Fruit fly (Drosophila melanogaster) whole organism, embryonic: ENCODE measurements around the gene EMC5.

ENCODE experiments used
- Atf-2 ChIP-seq: fragments of 200-800 bp; sonication (Bioruptor generic); optimal IDR thresholded peaks from 2 replicates; lab custom pipeline; 2016; ENCODE audit warnings: missing biosample characterization, missing genetic modification characterization
- CG10147 ChIP-seq: fragments of 200-800 bp; sonication (Bioruptor generic); optimal IDR thresholded peaks from 2 replicates; lab custom pipeline; 2019; ENCODE audit warnings: missing biosample characterization, mild to moderate bottlenecking, missing genetic modification characterization, moderate library complexity
- CG10209 ChIP-seq: fragments of 200-800 bp; sonication (Bioruptor generic); optimal IDR thresholded peaks from 3 replicates; lab custom pipeline; 2017; ENCODE audit warnings: missing biosample characterization, mild to moderate bottlenecking, missing genetic modification characterization, missing genetic modification reagents
- CG1233 ChIP-seq: fragments of 200-800 bp; sonication (Bioruptor generic); optimal IDR thresholded peaks from 4 replicates; lab custom pipeline; 2018; ENCODE audit warnings: missing biosample characterization, mild to moderate bottlenecking, missing genetic modification characterization
- CG13424 ChIP-seq: fragments of 200-800 bp; sonication (Bioruptor generic); optimal IDR thresholded peaks from 2 replicates; lab custom pipeline; 2019; ENCODE audit warnings: missing biosample characterization, mild to moderate bottlenecking, missing genetic modification characterization, moderate library complexity
- CG14441 ChIP-seq: fragments of 200-800 bp; sonication (Bioruptor generic); IDR thresholded peaks from 2 replicates; pipeline ENCODE4 v1.3.6; 2022; ENCODE audit warnings: missing biosample characterization, missing genetic modification characterization
- CG15479 ChIP-seq: fragments of 200-800 bp; sonication (Bioruptor generic); optimal IDR thresholded peaks from 3 replicates; lab custom pipeline; 2019; ENCODE audit warnings: missing biosample characterization, mild to moderate bottlenecking, missing genetic modification characterization, moderate library complexity
- CG17186 ChIP-seq: fragments of 200-800 bp; sonication (Bioruptor generic); optimal IDR thresholded peaks from 3 replicates; lab custom pipeline; 2017; ENCODE audit warnings: missing biosample characterization, missing genetic modification reagents, missing genetic modification characterization
- CG17802 ChIP-seq: fragments of 200-800 bp; sonication (Bioruptor generic); optimal IDR thresholded peaks from 2 replicates; lab custom pipeline; 2018; ENCODE audit warnings: missing biosample characterization, mild to moderate bottlenecking, missing genetic modification characterization, moderate library complexity
- CG2116 ChIP-seq: fragments of 200-800 bp; sonication (Bioruptor generic); optimal IDR thresholded peaks from 3 replicates; lab custom pipeline; 2018; ENCODE audit warnings: missing biosample characterization, mild to moderate bottlenecking, missing genetic modification characterization
- CG2199 ChIP-seq: fragments of 200-800 bp; sonication (Bioruptor generic); IDR thresholded peaks from 3 replicates; pipeline ENCODE4 v1.3.6; 2022; ENCODE audit warnings: missing biosample characterization, missing genetic modification characterization
- CG2712 ChIP-seq: fragments of 200-800 bp; optimal IDR thresholded peaks from 3 replicates; lab custom pipeline; 2019; ENCODE audit warnings: missing biosample characterization, mild to moderate bottlenecking, missing genetic modification characterization, moderate library complexity
- CG34422 ChIP-seq: fragments of 200-800 bp; sonication (Bioruptor generic); IDR thresholded peaks from 3 replicates; pipeline ENCODE4 v1.3.6; 2022; ENCODE audit warnings: missing biosample characterization, missing genetic modification characterization
- CG4424 ChIP-seq: fragments of 200-800 bp; sonication (Bioruptor generic); optimal IDR thresholded peaks from 3 replicates; lab custom pipeline; 2016; ENCODE audit warnings: missing biosample characterization, missing genetic modification characterization
- CG4730 ChIP-seq: fragments of 200-800 bp; sonication (Bioruptor generic); IDR thresholded peaks from 2 replicates; pipeline ENCODE4 v1.3.6; 2022; ENCODE audit warnings: missing biosample characterization, missing genetic modification characterization
- CG6175 ChIP-seq: fragments of 200-800 bp; sonication (Bioruptor generic); IDR thresholded peaks from 3 replicates; pipeline ENCODE4 v1.3.6; 2022; ENCODE audit warnings: missing biosample characterization, missing genetic modification characterization
- CG6765 ChIP-seq: fragments of 200-800 bp; sonication (Bioruptor generic); optimal IDR thresholded peaks from 3 replicates; lab custom pipeline; 2017; ENCODE audit warnings: missing biosample characterization, mild to moderate bottlenecking, missing genetic modification characterization
- CG6791 ChIP-seq: fragments of 200-800 bp; sonication (Bioruptor generic); IDR thresholded peaks from 3 replicates; pipeline ENCODE4 v1.3.6; 2022; ENCODE audit warnings: missing biosample characterization, missing genetic modification characterization; ENCODE audit not compliant: partially characterized antibody
- CG9797 ChIP-seq: fragments of 200-800 bp; sonication (Bioruptor generic); optimal IDR thresholded peaks from 3 replicates; lab custom pipeline; 2018; ENCODE audit warnings: missing biosample characterization, mild to moderate bottlenecking, missing genetic modification characterization
- CG9932 ChIP-seq: fragments of 200-800 bp; sonication (Bioruptor generic); IDR thresholded peaks from 2 replicates; pipeline ENCODE4 v1.3.6; 2022; ENCODE audit warnings: missing biosample characterization, missing genetic modification characterization
- CTCF ChIP-seq: fragments of 200-800 bp; sonication (Bioruptor generic); optimal IDR thresholded peaks from 2 replicates; lab custom pipeline; 2017; ENCODE audit warnings: missing biosample characterization, mild to moderate bottlenecking, missing genetic modification characterization, moderate library complexity
- CoRest ChIP-seq: fragments of 200-800 bp; sonication (Bioruptor generic); optimal IDR thresholded peaks from 3 replicates; lab custom pipeline; 2018; ENCODE audit warnings: missing biosample characterization, mild to moderate bottlenecking, missing genetic modification characterization, moderate library complexity
- E2f2 ChIP-seq: fragments of 200-800 bp; sonication (Bioruptor generic); IDR thresholded peaks from 2 replicates; pipeline ENCODE4 v1.3.6; 2022; ENCODE audit warnings: missing biosample characterization, missing genetic modification characterization
- Fer2 ChIP-seq: fragments of 200-800 bp; sonication (Bioruptor generic); optimal IDR thresholded peaks from 2 replicates; lab custom pipeline; 2018; ENCODE audit warnings: missing biosample characterization, mild to moderate bottlenecking, missing genetic modification characterization, moderate library complexity
- H2.0 ChIP-seq: fragments of 200-800 bp; sonication (Bioruptor generic); IDR thresholded peaks from 2 replicates; pipeline ENCODE4 v1.3.6; 2022; ENCODE audit warnings: missing biosample characterization, missing genetic modification characterization
- HLH3B ChIP-seq: fragments of 200-800 bp; sonication (Bioruptor generic); IDR thresholded peaks from 2 replicates; pipeline ENCODE4 v1.3.6; 2022; ENCODE audit warnings: missing biosample characterization, missing genetic modification characterization
- HLH54F ChIP-seq: fragments of 200-800 bp; sonication (Bioruptor generic); optimal IDR thresholded peaks from 3 replicates; lab custom pipeline; 2016; ENCODE audit warnings: missing biosample characterization, missing genetic modification characterization
- Hand ChIP-seq: fragments of 200-800 bp; sonication (Bioruptor generic); optimal IDR thresholded peaks from 2 replicates; lab custom pipeline; 2017; ENCODE audit warnings: mild to moderate bottlenecking, missing biosample characterization, missing genetic modification reagents, missing genetic modification characterization
- Hr39 ChIP-seq: fragments of >200 bp; optimal IDR thresholded peaks from 2 replicates; lab custom pipeline; 2017
- Hr51 ChIP-seq, 2 experiments: fragments of 200-800 bp; sonication (Bioruptor generic); optimal IDR thresholded peaks; 2 replicates in 1 of 2; 3 replicates in 1 of 2; lab custom pipeline; 2016 to 2018; ENCODE audit warnings: missing biosample characterization in 2 of 2, missing genetic modification characterization in 2 of 2, mild to moderate bottlenecking in 1 of 2, moderate library complexity in 1 of 2
- MBD-R2 ChIP-seq: fragments of 200-800 bp; sonication (Bioruptor generic); IDR thresholded peaks from 2 replicates; pipeline ENCODE4 v1.3.6; 2022; ENCODE audit warnings: missing biosample characterization, missing genetic modification characterization
- Oli ChIP-seq: fragments of 200-800 bp; sonication (Bioruptor generic); optimal IDR thresholded peaks from 2 replicates; lab custom pipeline; 2018; ENCODE audit warnings: missing biosample characterization, mild to moderate bottlenecking, missing genetic modification characterization, moderate library complexity
- Six4 ChIP-seq: fragments of 200-800 bp; sonication (Bioruptor generic); optimal IDR thresholded peaks from 2 replicates; lab custom pipeline; 2016; ENCODE audit warnings: missing biosample characterization, missing genetic modification characterization
- ac ChIP-seq: fragments of 200-800 bp; sonication (Bioruptor generic); optimal IDR thresholded peaks from 3 replicates; lab custom pipeline; 2017; ENCODE audit warnings: missing biosample characterization, mild to moderate bottlenecking, missing genetic modification characterization
- az2 ChIP-seq: fragments of 200-800 bp; sonication (Bioruptor generic); optimal IDR thresholded peaks from 3 replicates; lab custom pipeline; 2016; ENCODE audit warnings: missing biosample characterization, missing genetic modification characterization
- croc ChIP-seq: fragments of 200-800 bp; sonication (Bioruptor generic); conservative IDR thresholded peaks from 3 replicates; pipeline ENCODE4 v1.3.6; 2022; ENCODE audit warnings: missing biosample characterization, missing genetic modification characterization
- crp ChIP-seq, 2 experiments: fragments of 200-800 bp; sonication (Bioruptor generic); optimal IDR thresholded peaks; 2 replicates in 1 of 2; 3 replicates in 1 of 2; lab custom pipeline; 2017; ENCODE audit warnings: missing biosample characterization in 2 of 2, missing genetic modification characterization in 2 of 2, mild to moderate bottlenecking in 1 of 2, moderate library complexity in 1 of 2
- gfzf ChIP-seq: fragments of 200-800 bp; sonication (Bioruptor generic); optimal IDR thresholded peaks from 2 replicates; lab custom pipeline; 2016; ENCODE audit warnings: missing biosample characterization, mild to moderate bottlenecking, missing genetic modification characterization, moderate library complexity
- grau ChIP-seq: fragments of 200-800 bp; optimal IDR thresholded peaks from 3 replicates; lab custom pipeline; 2019; ENCODE audit warnings: missing biosample characterization, mild to moderate bottlenecking, missing genetic modification characterization, moderate library complexity
- hkb ChIP-seq, 2 experiments: fragments of 200-800 bp in 1 of 2; fragments of >200 bp in 1 of 2; sonication (Bioruptor generic) in 1 of 2; IDR thresholded peaks in 1 of 2; optimal IDR thresholded peaks in 1 of 2; 2 replicates each; pipeline versions ENCODE4 v1.3.6 to Lab custom; 2017 to 2022; ENCODE audit warnings: missing biosample characterization in 1 of 2, missing genetic modification characterization in 1 of 2
- luna ChIP-seq: fragments of 200-800 bp; sonication (Bioruptor generic); optimal IDR thresholded peaks from 2 replicates; lab custom pipeline; 2016; ENCODE audit warnings: missing biosample characterization, missing genetic modification characterization
- nerfin-1 ChIP-seq: fragments of 200-800 bp; sonication (Bioruptor generic); optimal IDR thresholded peaks from 3 replicates; lab custom pipeline; 2019; ENCODE audit warnings: missing biosample characterization, mild to moderate bottlenecking, missing genetic modification characterization, moderate library complexity
- nom ChIP-seq: fragments of 200-800 bp; sonication (Bioruptor generic); optimal IDR thresholded peaks from 2 replicates; lab custom pipeline; 2017; ENCODE audit warnings: missing biosample characterization, missing genetic modification characterization, mild to moderate bottlenecking, moderate library complexity, missing genetic modification reagents
- org-1 ChIP-seq: fragments of 200-800 bp; sonication (Bioruptor generic); optimal IDR thresholded peaks from 2 replicates; lab custom pipeline; 2017; ENCODE audit warnings: missing biosample characterization, missing genetic modification characterization
- so ChIP-seq: fragments of 200-800 bp; sonication (Bioruptor generic); IDR thresholded peaks from 3 replicates; pipeline ENCODE4 v1.3.6; 2022; ENCODE audit warnings: missing biosample characterization, missing genetic modification characterization
- sob ChIP-seq: fragments of 200-800 bp; sonication (Bioruptor generic); IDR thresholded peaks from 2 replicates; pipeline ENCODE4 v1.3.6; 2022; ENCODE audit warnings: missing biosample characterization, missing genetic modification characterization
- stwl ChIP-seq: fragments of 200-800 bp; sonication (Bioruptor generic); optimal IDR thresholded peaks from 3 replicates; lab custom pipeline; 2018; ENCODE audit warnings: missing biosample characterization, mild to moderate bottlenecking, missing genetic modification characterization, moderate library complexity
- wek ChIP-seq: fragments of 200-800 bp; sonication (Bioruptor generic); optimal IDR thresholded peaks from 3 replicates; lab custom pipeline; 2018; ENCODE audit warnings: missing biosample characterization, mild to moderate bottlenecking, missing genetic modification characterization, moderate library complexity

EMC5 gene

DNA sequence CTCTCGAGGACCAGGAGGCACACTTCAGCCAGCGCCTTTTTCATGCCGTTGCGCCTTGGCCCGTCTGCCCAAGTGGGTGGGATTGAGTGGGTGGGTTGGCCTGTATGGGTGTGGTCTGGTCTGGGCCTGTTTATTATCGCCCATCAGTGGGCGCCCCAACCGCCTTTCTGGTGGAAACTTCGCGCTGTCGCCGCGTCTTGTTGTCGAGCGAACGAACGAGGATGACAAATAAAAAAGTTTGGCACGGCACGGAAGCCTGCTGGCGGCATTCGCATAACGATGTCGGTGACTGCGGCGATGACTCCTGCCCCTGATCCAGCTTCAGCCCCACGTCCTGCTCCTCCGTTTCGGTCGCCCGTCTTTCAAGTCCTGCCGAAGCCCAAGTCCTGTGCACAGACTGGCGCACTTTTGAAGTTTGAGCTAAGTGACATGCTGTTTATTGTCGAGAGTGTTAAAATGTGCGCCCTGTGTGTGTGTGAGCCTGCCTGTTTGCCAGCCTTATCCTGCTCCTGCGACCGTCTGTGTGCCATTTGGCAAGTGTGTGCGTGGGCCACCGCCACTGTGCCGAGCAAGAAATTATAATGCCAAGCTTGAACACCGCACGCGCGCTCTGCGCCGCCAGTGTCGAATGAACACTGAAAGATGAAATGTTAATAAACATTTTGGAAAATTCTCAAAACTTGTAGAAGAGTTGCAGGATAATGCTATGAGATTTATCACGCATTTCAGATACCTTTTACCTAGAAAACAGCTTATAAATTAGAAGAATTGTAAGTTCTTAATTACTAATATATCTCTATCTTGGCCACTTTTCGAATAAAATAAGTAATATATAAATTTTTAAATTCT lies 26.7 kb downstream of the EMC5 start (continued):
- no peak for TF ChIP-seq MBD-R2
- peak; percentile 83 for TF ChIP-seq CoRest (tag; lab: Kevin White, UChicago)
- no peak for TF ChIP-seq CG17186 (GFP tag; lab: Kevin White, UChicago)
- peak; percentile 70 for TF ChIP-seq HLH3B (GFP tag; lab: Robert Waterston, UW)
- TF ChIP-seq Fer2 (tag; lab: Kevin White, UChicago) = peak; percentile 31
- peak; percentile 18 for TF ChIP-seq nom
- TF ChIP-seq crp (GFP tag; optimal IDR thresholded peaks at IDR 0.05; lab: Kevin White, UChicago) = peak in 1 of 2 experiments; percentile 20
- TF ChIP-seq CG9932 (GFP tag; lab: Robert Waterston, UW) = peak; percentile 53
- peak; percentile 80 for TF ChIP-seq CG6765 (GFP tag; lab: Kevin White, UChicago)
- no peak for TF ChIP-seq Hr39 (lab: Kevin White, UChicago)
- 0 out of 2 replicates have a peak, but pooled peaks have one; percentile 29 for TF ChIP-seq H2.0 (GFP tag; lab: Robert Waterston, UW)
- TF ChIP-seq nerfin-1 = peak; percentile 69
- TF ChIP-seq CG4424 (GFP tag; lab: Kevin White, UChicago) = peak; percentile 53
- TF ChIP-seq CG15479 (GFP tag; lab: Kevin White, UChicago) = no peak
- TF ChIP-seq Hr51 (GFP tag; optimal IDR thresholded peaks at IDR 0.05; lab: Kevin White, UChicago) = peak in 1 of 2 experiments; percentile 79
- no peak for TF ChIP-seq hkb (optimal IDR thresholded peaks at IDR 0.05; lab: Kevin White, UChicago)
- TF ChIP-seq hkb (GFP tag; IDR thresholded peaks at IDR 0.05; lab: Robert Waterston, UW) = peak; percentile 73
- TF ChIP-seq sob (GFP tag; lab: Robert Waterston, UW) = peak; percentile 67
- peak; percentile 10 for TF ChIP-seq HLH54F
- no peak for TF ChIP-seq gfzf (GFP tag; lab: Kevin White, UChicago)
- peak; percentile 24 for TF ChIP-seq CG2116 (GFP tag; lab: Kevin White, UChicago)
- TF ChIP-seq CG6175 (GFP tag; lab: Robert Waterston, UW) = no peak
- peak; percentile 63 for TF ChIP-seq az2 (GFP tag; lab: Kevin White, UChicago)
- TF ChIP-seq CG9797 (GFP tag; lab: Kevin White, UChicago) = no peak
- peak; percentile 16; the same call in 1 of the 2 replicates for TF ChIP-seq CG4730 (GFP tag; lab: Robert Waterston, UW)
- peak; percentile 82 for TF ChIP-seq CG10147 (GFP tag; lab: Kevin White, UChicago)
- TF ChIP-seq croc = peak; percentile 55; the same call in 2 of the 3 replicates
- peak; percentile 91 for TF ChIP-seq Hand
- TF ChIP-seq wek (GFP tag; lab: Kevin White, UChicago) = no peak
- peak; percentile 50 for TF ChIP-seq CG14441 (GFP tag; lab: Robert Waterston, UW)
- no peak for TF ChIP-seq Atf-2 (GFP tag; lab: Kevin White, UChicago)
- peak; percentile 85 for TF ChIP-seq grau (tag; lab: Kevin White, UChicago)
- TF ChIP-seq stwl (tag; lab: Kevin White, UChicago) = no peak
- no peak for TF ChIP-seq Six4
- TF ChIP-seq luna = no peak
- no peak for TF ChIP-seq CG17802 (tag; lab: Kevin White, UChicago)
- peak; percentile 76 for TF ChIP-seq Oli (tag; lab: Kevin White, UChicago)
- TF ChIP-seq so = peak; percentile 68; the same call in 1 of the 3 replicates
- TF ChIP-seq CG10209 (GFP tag; lab: Kevin White, UChicago) = peak; percentile 76
- peak; percentile 89 for TF ChIP-seq CG13424 (tag; lab: Kevin White, UChicago)
- TF ChIP-seq E2f2 (GFP tag; lab: Robert Waterston, UW) = peak; percentile 52
- TF ChIP-seq CG2712 (tag; lab: Kevin White, UChicago) = peak; percentile 79
- TF ChIP-seq ac (GFP tag; lab: Kevin White, UChicago) = no peak
- peak; percentile 74 for TF ChIP-seq CG1233 (GFP tag; lab: Kevin White, UChicago)
- TF ChIP-seq org-1 (GFP tag; lab: Kevin White, UChicago) = peak; percentile 78
- no peak for TF ChIP-seq CG6791
- no peak for TF ChIP-seq CG2199 (GFP tag; lab: Robert Waterston, UW)
- TF ChIP-seq CTCF (GFP tag; lab: Kevin White, UChicago) = no peak
- peak; percentile 50; the same call in 1 of the 3 replicates for TF ChIP-seq CG34422
